Worm (Caenorhabditis elegans): ENCODE measurements around the gene Y59H11AM.4.

Y59H11AM.4 gene

ce11 chrIV:8585076-8586033 lies 15.2 kb upstream of the Y59H11AM.4 start, which contains the start of gene catp-7:
Gene catp-7 (plus strand): TSS chrIV:8585983.
- no peak for TF ChIP-seq sea-1 (GFP tag; conservative IDR thresholded peaks at IDR 0.05)
- no peak for TF ChIP-seq scrt-1 (GFP tag; IDR thresholded peaks at IDR 0.05)
- no peak for TF ChIP-seq hmbx-1 (tag; optimal IDR thresholded peaks at IDR 0.05)
- TF ChIP-seq flt-1 (GFP tag; IDR thresholded peaks at IDR 0.05) = no peak
- no peak for TF ChIP-seq aly-1 (tag; optimal IDR thresholded peaks at IDR 0.05)
- no peak for TF ChIP-seq ceh-36 (tag; optimal IDR thresholded peaks at IDR 0.05)
- no peak for TF ChIP-seq B0310.2 (tag; optimal IDR thresholded peaks at IDR 0.05)

- no peak for TF ChIP-seq ceh-13 (GFP tag; optimal IDR thresholded peaks at IDR 0.05)
- no peak for TF ChIP-seq aly-1 (tag; optimal IDR thresholded peaks at IDR 0.05)
- no peak for TF ChIP-seq ama-1 (optimal IDR thresholded peaks at IDR 0.05)
- no peak for TF ChIP-seq tbx-37 (GFP tag; conservative IDR thresholded peaks at IDR 0.05)
- TF ChIP-seq B0310.2 (tag; optimal IDR thresholded peaks at IDR 0.05) = no peak
- TF ChIP-seq tra-4 (tag; optimal IDR thresholded peaks at IDR 0.05) = no peak
- no peak for TF ChIP-seq tbx-11 (GFP tag; IDR thresholded peaks at IDR 0.05)
Observed at ce11 chrIV:8571138-8571537, 985 bp upstream of the Y59H11AM.4 start, which contains the start of gene Y59H11AM.1. Gene Y59H11AM.1 (plus strand): TSS chrIV:8571438.

ce11 chrIV:8570719-8571118 lies 566 bp upstream of the Y59H11AM.4 start:
- TF ChIP-seq hmbx-1 (tag; optimal IDR thresholded peaks at IDR 0.05) = no peak
- no peak for TF ChIP-seq hmg-4 (GFP tag; optimal IDR thresholded peaks at IDR 0.05)
- TF ChIP-seq aly-1 (tag; optimal IDR thresholded peaks at IDR 0.05) = no peak

- no peak for TF ChIP-seq ets-7 (tag; optimal IDR thresholded peaks at IDR 0.05)
- no peak for TF ChIP-seq ceh-13 (GFP tag; optimal IDR thresholded peaks at IDR 0.05)
- no peak for TF ChIP-seq ceh-36 (tag; optimal IDR thresholded peaks at IDR 0.05)
- TF ChIP-seq pes-1 (GFP tag; IDR thresholded peaks at IDR 0.05) = no peak
- no peak for TF ChIP-seq hnd-1 (tag; optimal IDR thresholded peaks at IDR 0.05)
- TF ChIP-seq flt-1 (GFP tag; IDR thresholded peaks at IDR 0.05) = no peak
Observed at ce11 chrIV:8559132-8559531, 11.0 kb downstream of the Y59H11AM.4 start, which contains the start of gene npr-22. Gene npr-22 (plus strand): TSS chrIV:8559432.

- TF ChIP-seq ama-1 (optimal IDR thresholded peaks at IDR 0.05) = no peak
- no peak for TF ChIP-seq tbx-37 (GFP tag; conservative IDR thresholded peaks at IDR 0.05)
- TF ChIP-seq hmg-4 (GFP tag; optimal IDR thresholded peaks at IDR 0.05) = no peak
Observed at ce11 chrIV:8542272-8542671, 27.9 kb downstream of the Y59H11AM.4 start.

ce11 chrIV:8540268-8540667 lies 29.9 kb downstream of the Y59H11AM.4 start:
- no peak for TF ChIP-seq tbx-37 (GFP tag; conservative IDR thresholded peaks at IDR 0.05)
- TF ChIP-seq F13C5.2 (tag; optimal IDR thresholded peaks at IDR 0.05) = peak; percentile 19
- TF ChIP-seq pes-1 (GFP tag; IDR thresholded peaks at IDR 0.05) = no peak
- no peak for TF ChIP-seq ama-1 (optimal IDR thresholded peaks at IDR 0.05)
- no peak for TF ChIP-seq tbx-11 (GFP tag; IDR thresholded peaks at IDR 0.05)
- no peak for TF ChIP-seq flt-1 (GFP tag; IDR thresholded peaks at IDR 0.05)
- no peak for TF ChIP-seq hmg-4 (GFP tag; optimal IDR thresholded peaks at IDR 0.05)
- no peak for TF ChIP-seq aly-1 (tag; optimal IDR thresholded peaks at IDR 0.05)
- no peak for TF ChIP-seq sea-1 (GFP tag; conservative IDR thresholded peaks at IDR 0.05)

ce11 chrIV:8539645-8540044 lies 30.5 kb downstream of the Y59H11AM.4 start:
- TF ChIP-seq ceh-13 (GFP tag; optimal IDR thresholded peaks at IDR 0.05) (no peak), pes-1 (GFP tag; IDR thresholded peaks at IDR 0.05) (no peak), ets-7 (tag; optimal IDR thresholded peaks at IDR 0.05) (no peak)

ce11 chrIV:8538659-8539173 lies 31.4 kb downstream of the Y59H11AM.4 start, which contains the start of gene hyl-1:
Gene hyl-1 (plus strand): TSS chrIV:8539123.
- TF ChIP-seq F13C5.2 (tag; optimal IDR thresholded peaks at IDR 0.05) = no peak
- no peak for TF ChIP-seq hmbx-1 (tag; optimal IDR thresholded peaks at IDR 0.05)
- no peak for TF ChIP-seq ets-7 (tag; optimal IDR thresholded peaks at IDR 0.05)
- no peak for TF ChIP-seq B0310.2 (tag; optimal IDR thresholded peaks at IDR 0.05)
- no peak for TF ChIP-seq ceh-36 (tag; optimal IDR thresholded peaks at IDR 0.05)
- no peak for TF ChIP-seq tbx-11 (GFP tag; IDR thresholded peaks at IDR 0.05)
- no peak for TF ChIP-seq flt-1 (GFP tag; IDR thresholded peaks at IDR 0.05)
- no peak for TF ChIP-seq tra-4 (tag; optimal IDR thresholded peaks at IDR 0.05)
- no peak for TF ChIP-seq ceh-13 (GFP tag; optimal IDR thresholded peaks at IDR 0.05)
- no peak for TF ChIP-seq hmg-4 (GFP tag; optimal IDR thresholded peaks at IDR 0.05)
- no peak for TF ChIP-seq tbx-37 (GFP tag; conservative IDR thresholded peaks at IDR 0.05)
- TF ChIP-seq hnd-1 (tag; optimal IDR thresholded peaks at IDR 0.05) = no peak
- no peak for TF ChIP-seq pes-1 (GFP tag; IDR thresholded peaks at IDR 0.05)
- TF ChIP-seq sea-1 (GFP tag; conservative IDR thresholded peaks at IDR 0.05) = no peak
- TF ChIP-seq ama-1 (optimal IDR thresholded peaks at IDR 0.05) = no peak
- no peak for TF ChIP-seq aly-1 (tag; optimal IDR thresholded peaks at IDR 0.05)

Data from whole organism, early embryonic.